Fruit fly (Drosophila melanogaster) whole organism, embryonic: ENCODE results near the gene CG44094.
A peak's percentile ranks its signal among the peaks of the same experiment; 100 is the strongest.

Experiments used
- Awh ChIP-seq: fragments of 200-800 bp; sonication (Bioruptor generic); IDR thresholded peaks from 2 replicates; pipeline ENCODE4, ENCODE4 v1.3.6; 2022; ENCODE audit warnings: missing biosample characterization, missing genetic modification characterization
- CG6683 ChIP-seq: fragments of 200-800 bp; sonication (Bioruptor generic); optimal IDR thresholded peaks from 2 replicates; lab custom pipeline; 2017; ENCODE audit warnings: missing biosample characterization, mild to moderate bottlenecking, missing genetic modification characterization, missing genetic modification reagents
- Mad ChIP-seq: fragments of 200-800 bp; sonication (Bioruptor generic); optimal IDR thresholded peaks from 2 replicates; lab custom pipeline; 2016; ENCODE audit warnings: missing biosample characterization, missing genetic modification characterization
- Nf-YA ChIP-seq: fragments of 200-800 bp; sonication (Bioruptor generic); IDR thresholded peaks from 2 replicates; pipeline ENCODE4 v1.3.6; 2022; ENCODE audit warnings: missing biosample characterization, missing genetic modification characterization
- Sin3A ChIP-seq: fragments of >200 bp; optimal IDR thresholded peaks from 2 replicates; lab custom pipeline; 2018
- TFAM ChIP-seq: fragments of 200-800 bp; sonication (Bioruptor generic); optimal IDR thresholded peaks from 2 replicates; lab custom pipeline; 2017; ENCODE audit warnings: missing biosample characterization, missing genetic modification characterization, inconsistent platforms
- otp ChIP-seq: fragments of 200-800 bp; sonication (Bioruptor generic); IDR thresholded peaks from 3 replicates; pipeline ENCODE4, ENCODE4 v1.3.6; 2022; ENCODE audit warnings: missing biosample characterization, missing genetic modification characterization
- sr ChIP-seq: fragments of 200-800 bp; sonication (Bioruptor generic); IDR thresholded peaks from 3 replicates; pipeline ENCODE4 v1.3.6; 2022; ENCODE audit warnings: missing biosample characterization, missing genetic modification characterization

DNA sequence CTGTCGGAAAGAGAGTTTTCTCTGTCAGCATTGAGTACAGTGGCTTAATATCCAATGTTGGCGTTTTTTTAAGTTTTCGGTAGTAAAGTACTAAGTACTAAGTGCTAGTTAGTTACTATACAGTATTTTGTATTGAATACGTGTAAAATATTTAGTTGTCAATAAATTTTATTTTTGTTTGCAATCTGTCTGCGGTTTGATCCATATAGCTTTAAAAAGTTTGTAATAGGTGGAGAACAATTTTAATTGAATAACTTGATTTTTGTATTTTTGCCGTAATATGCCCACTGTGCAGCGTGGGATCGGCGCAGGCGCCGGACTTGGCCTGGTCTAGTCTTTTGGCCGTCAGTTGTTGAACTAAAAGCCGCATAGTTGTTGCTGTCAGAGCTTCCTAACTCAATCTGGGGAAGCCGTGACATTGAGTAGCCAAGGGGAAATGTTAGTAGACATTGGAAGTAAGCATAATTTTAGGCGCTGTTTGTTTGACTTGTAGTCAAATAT, 18.0 kb downstream of the CG44094 start:
- TF ChIP-seq CG6683 (GFP tag; lab: Kevin White, UChicago) = peak; percentile 92
- TF ChIP-seq otp (GFP tag; lab: Robert Waterston, UW) = peak; percentile 40; the same call in 1 of the 3 replicates
- TF ChIP-seq Mad (GFP tag; lab: Kevin White, UChicago) = peak; percentile 75
- no peak; the same call in 2 of the 3 replicates for TF ChIP-seq sr (GFP tag; lab: Robert Waterston, UW)
- TF ChIP-seq Nf-YA = peak; percentile 80
- TF ChIP-seq Sin3A (lab: Kevin White, UChicago) = no peak
- peak; percentile 80 for TF ChIP-seq Awh (GFP tag; lab: Robert Waterston, UW)
- no peak for TF ChIP-seq TFAM (GFP tag; lab: Kevin White, UChicago)
